Worm (Caenorhabditis elegans) whole organism, L1 larva: ENCODE data around the gene col-123.

Source experiments
- C04F5.9 ChIP-seq: sonication (generic microtip); optimal IDR thresholded peaks from 2 replicates; lab custom pipeline; 2016; ENCODE audit warnings: missing genetic modification characterization, missing compliant biosample characterization
- C16A3.4 ChIP-seq: fragments of 150-350 bp; optimal IDR thresholded peaks from 2 replicates; lab custom pipeline; 2014; ENCODE audit warnings: missing biosample characterization, missing genetic modification characterization
- aly-2 ChIP-seq: fragments of 150-350 bp; optimal IDR thresholded peaks from 2 replicates; lab custom pipeline; 2014; ENCODE audit warnings: missing biosample characterization, missing genetic modification characterization
- ama-1 ChIP-seq: fragments of 150-350 bp; optimal IDR thresholded peaks from 2 replicates; lab custom pipeline; 2014
- ceh-63 ChIP-seq: fragments of 200-800 bp; sonication (Bioruptor generic); optimal IDR thresholded peaks from 2 replicates; lab custom pipeline; 2018; ENCODE audit warnings: mild to moderate bottlenecking, missing genetic modification characterization, missing compliant biosample characterization
- ceh-82 ChIP-seq, 3 experiments: fragments of 150-350 bp in 1 of 3; sonication (generic microtip) in 2 of 3; optimal IDR thresholded peaks; 2 replicates each; lab custom pipeline; 2014 to 2017; ENCODE audit warnings: missing biosample characterization in 3 of 3, missing genetic modification characterization in 3 of 3
- ceh-88 ChIP-seq: fragments of 200-800 bp; sonication (Bioruptor generic); IDR thresholded peaks from 2 replicates; pipeline ENCODE4 v1.3.6; 2022; ENCODE audit warnings: missing genetic modification characterization, missing compliant biosample characterization
- ceh-90 ChIP-seq: sonication (generic microtip); optimal IDR thresholded peaks from 2 replicates; lab custom pipeline; 2016; ENCODE audit warnings: missing genetic modification characterization, missing compliant biosample characterization
- dpl-1 ChIP-seq, 3 experiments: fragments of 150-350 bp in 2 of 3; sonication (generic microtip) in 1 of 3; optimal IDR thresholded peaks; 2 replicates each; lab custom pipeline; 2014 to 2017; ENCODE audit warnings: missing biosample characterization in 3 of 3, missing genetic modification characterization in 3 of 3, missing genetic modification reagents in 3 of 3
- efl-1 ChIP-seq, 4 experiments: fragments of 150-350 bp; optimal IDR thresholded peaks in 3 of 4; peaks in 1 of 4; 1 replicate in 1 of 4; 2 replicates in 3 of 4; lab custom pipeline; 2014; ENCODE audit warnings: missing biosample characterization in 2 of 4, missing genetic modification characterization in 2 of 4, missing genetic modification reagents in 2 of 4
- efl-3 ChIP-seq: fragments of 200-800 bp; sonication (Bioruptor generic); optimal IDR thresholded peaks from 2 replicates; lab custom pipeline; 2018; ENCODE audit warnings: mild to moderate bottlenecking, missing genetic modification characterization, missing compliant biosample characterization
- egl-27 ChIP-seq, 2 experiments: fragments of 150-350 bp in 1 of 2; sonication (generic microtip); optimal IDR thresholded peaks; 3 replicates each; lab custom pipeline; 2017 to 2018; ENCODE audit warnings: missing biosample characterization in 2 of 2, missing genetic modification characterization in 2 of 2, missing genetic modification reagents in 2 of 2
- elt-3 ChIP-seq, 6 experiments: fragments of 150-350 bp in 1 of 6; sonication (generic microtip); optimal IDR thresholded peaks; 2 replicates each; lab custom pipeline; 2017 to 2018; ENCODE audit warnings: missing biosample characterization in 6 of 6, missing genetic modification characterization in 6 of 6, inconsistent platforms in 1 of 6
- fkh-10 ChIP-seq: sonication (generic microtip); optimal IDR thresholded peaks from 2 replicates; lab custom pipeline; 2017; ENCODE audit warnings: missing biosample characterization, missing genetic modification reagents, missing genetic modification characterization
- fkh-4 ChIP-seq: sonication (generic microtip); optimal IDR thresholded peaks from 2 replicates; lab custom pipeline; 2016; ENCODE audit warnings: missing compliant biosample characterization, missing genetic modification characterization, borderline replicate concordance
- fkh-8 ChIP-seq: sonication (generic microtip); optimal IDR thresholded peaks from 2 replicates; lab custom pipeline; 2016; ENCODE audit warnings: mild to moderate bottlenecking, missing genetic modification characterization, missing compliant biosample characterization
- hlh-17 ChIP-seq: fragments of 200-800 bp; sonication (Bioruptor generic); optimal IDR thresholded peaks from 2 replicates; lab custom pipeline; 2018; ENCODE audit warnings: missing genetic modification characterization, mild to moderate bottlenecking, missing compliant biosample characterization, moderate library complexity, borderline replicate concordance
- isw-1 ChIP-seq: fragments of 200-800 bp; sonication (Bioruptor generic); IDR thresholded peaks from 2 replicates; pipeline ENCODE4 v1.3.6; 2022; ENCODE audit warnings: missing genetic modification characterization, missing compliant biosample characterization
- lin-13 ChIP-seq: fragments of 150-350 bp; optimal IDR thresholded peaks from 2 replicates; lab custom pipeline; 2014; ENCODE audit warnings: missing biosample characterization, missing genetic modification reagents, missing genetic modification characterization
- lin-15B ChIP-seq: fragments of 150-350 bp; sonication (generic microtip); optimal IDR thresholded peaks from 3 replicates; lab custom pipeline; 2014; ENCODE audit warnings: missing biosample characterization, missing genetic modification characterization
- lin-35 ChIP-seq, 2 experiments: fragments of 150-350 bp; optimal IDR thresholded peaks; 2 replicates each; lab custom pipeline; 2014; ENCODE audit warnings: missing biosample characterization in 2 of 2, missing genetic modification characterization in 2 of 2, missing genetic modification reagents in 2 of 2
- lin-39 ChIP-seq: fragments of 150-350 bp; optimal IDR thresholded peaks from 2 replicates; lab custom pipeline; 2014; ENCODE audit warnings: missing biosample characterization, missing genetic modification reagents, missing genetic modification characterization
- lsy-2 ChIP-seq, 2 experiments: fragments of 150-350 bp; optimal IDR thresholded peaks; 2 replicates each; lab custom pipeline; 2014; ENCODE audit warnings: missing biosample characterization in 2 of 2, missing genetic modification characterization in 2 of 2
- mab-9 ChIP-seq: fragments of 200-800 bp; sonication (Bioruptor generic); IDR thresholded peaks from 2 replicates; pipeline ENCODE4 v1.3.6; 2022; ENCODE audit warnings: missing genetic modification reagents, missing genetic modification characterization, missing compliant biosample characterization
- mep-1 ChIP-seq: fragments of 150-350 bp; optimal IDR thresholded peaks from 2 replicates; lab custom pipeline; 2014; ENCODE audit warnings: missing biosample characterization, missing genetic modification characterization
- nhr-11 ChIP-seq: fragments of 150-350 bp; optimal IDR thresholded peaks from 2 replicates; lab custom pipeline; 2014; ENCODE audit warnings: missing biosample characterization, missing genetic modification characterization
- nhr-28 ChIP-seq: fragments of 150-350 bp; optimal IDR thresholded peaks from 2 replicates; lab custom pipeline; 2014; ENCODE audit warnings: missing biosample characterization, missing genetic modification characterization
- nhr-47 ChIP-seq: sonication (generic microtip); optimal IDR thresholded peaks from 2 replicates; lab custom pipeline; 2016; ENCODE audit warnings: mild to moderate bottlenecking, missing genetic modification characterization, moderate library complexity, missing compliant biosample characterization
- nhr-77 ChIP-seq: fragments of 150-350 bp; optimal IDR thresholded peaks from 2 replicates; lab custom pipeline; 2014; ENCODE audit warnings: missing biosample characterization, missing genetic modification characterization
- nhr-84 ChIP-seq: sonication (generic microtip); optimal IDR thresholded peaks from 2 replicates; lab custom pipeline; 2017; ENCODE audit warnings: missing biosample characterization, missing genetic modification characterization
- nhr-85 ChIP-seq: sonication (generic microtip); peaks from one replicate; lab custom pipeline; 2016; ENCODE audit warnings: missing genetic modification characterization, inconsistent platforms, missing compliant biosample characterization
- nhr-90 ChIP-seq: sonication (generic microtip); optimal IDR thresholded peaks from 2 replicates; lab custom pipeline; 2016; ENCODE audit warnings: mild to moderate bottlenecking, missing genetic modification characterization, missing compliant biosample characterization; ENCODE audit not compliant: poor library complexity
- pag-3 ChIP-seq: sonication (generic microtip); optimal IDR thresholded peaks from 2 replicates; lab custom pipeline; 2017; ENCODE audit warnings: missing genetic modification characterization, mild to moderate bottlenecking, missing compliant biosample characterization, antibody characterized with exemption, borderline replicate concordance; ENCODE audit not compliant: insufficient read depth
- pax-3 ChIP-seq: fragments of 200-800 bp; sonication (Bioruptor generic); optimal IDR thresholded peaks from 2 replicates; lab custom pipeline; 2018; ENCODE audit warnings: mild to moderate bottlenecking, missing genetic modification characterization, moderate library complexity, missing compliant biosample characterization
- rnt-1 ChIP-seq: sonication (generic microtip); optimal IDR thresholded peaks from 2 replicates; lab custom pipeline; 2016; ENCODE audit warnings: mild to moderate bottlenecking, missing genetic modification characterization, moderate library complexity, missing compliant biosample characterization
- snpc-4 ChIP-seq: fragments of 150-350 bp; optimal IDR thresholded peaks from 2 replicates; lab custom pipeline; 2014; ENCODE audit warnings: missing biosample characterization, missing genetic modification characterization
- sup-37 ChIP-seq: fragments of 200-800 bp; sonication (Bioruptor generic); optimal IDR thresholded peaks from 2 replicates; lab custom pipeline; 2018; ENCODE audit warnings: mild to moderate bottlenecking, missing genetic modification characterization, missing compliant biosample characterization
- unc-130 ChIP-seq: fragments of 150-350 bp; optimal IDR thresholded peaks from 2 replicates; lab custom pipeline; 2017; ENCODE audit warnings: missing biosample characterization, missing genetic modification characterization, inconsistent platforms
- unc-62 ChIP-seq: fragments of 150-350 bp; optimal IDR thresholded peaks from 2 replicates; lab custom pipeline; 2014; ENCODE audit warnings: missing biosample characterization, missing genetic modification reagents, missing genetic modification characterization
- unc-86 ChIP-seq: sonication (generic microtip); optimal IDR thresholded peaks from 2 replicates; lab custom pipeline; 2016; ENCODE audit warnings: missing genetic modification characterization, missing compliant biosample characterization
- unc-98 ChIP-seq: fragments of 200-800 bp; sonication (Bioruptor generic); IDR thresholded peaks from 2 replicates; pipeline ENCODE4 v1.3.6; 2022; ENCODE audit warnings: missing genetic modification characterization, missing compliant biosample characterization
- xbp-1 ChIP-seq: sonication (generic microtip); optimal IDR thresholded peaks from 2 replicates; lab custom pipeline; 2016; ENCODE audit warnings: missing genetic modification characterization, missing compliant biosample characterization
- zip-4 ChIP-seq: fragments of 200-800 bp; sonication (Bioruptor generic); optimal IDR thresholded peaks from 2 replicates; lab custom pipeline; 2018; ENCODE audit warnings: mild to moderate bottlenecking, missing genetic modification characterization, moderate library complexity, missing compliant biosample characterization

col-123 gene

ce11 chrIV:9867915-9868314 is 46.2 kb downstream of the col-123 start (continued):
- TF ChIP-seq lsy-2 (tag; optimal IDR thresholded peaks at IDR 0.05; lab: Kevin White, UChicago) (peak; percentile 61 to 74), zip-4 (GFP tag; lab: Kevin White, UChicago) (no peak), lin-15B (tag; lab: Kevin White, UChicago) (no peak), C04F5.9 (tag; lab: Kevin White, UChicago) (no peak), efl-1 (optimal IDR thresholded peaks at IDR 0.05; lab: Kevin White, UChicago) (peak in 1 of 2 experiments; percentile 17), efl-1 (GFP tag; optimal IDR thresholded peaks at IDR 0.05 in 1 of 2; lab: Kevin White, UChicago) (peak in 1 of 2 experiments; percentile 94), elt-3 (tag; optimal IDR thresholded peaks at IDR 0.05; lab: Kevin White, UChicago) (peak in 5 of 6 experiments; percentile 56 to 98 (median 67)), C16A3.4 (peak; percentile 44), rnt-1 (tag; lab: Kevin White, UChicago) (no peak), nhr-77 (tag; lab: Kevin White, UChicago) (no peak), hlh-17 (no peak), nhr-28 (tag; lab: Kevin White, UChicago) (no peak), fkh-4 (tag; lab: Kevin White, UChicago) (no peak), unc-86 (tag; lab: Kevin White, UChicago) (no peak), fkh-8 (tag; lab: Kevin White, UChicago) (no peak), nhr-85 (peak; percentile 98), nhr-90 (tag; lab: Kevin White, UChicago) (peak; percentile 87), isw-1 (no peak), ama-1 (lab: Kevin White, UChicago) (no peak), aly-2 (tag; lab: Kevin White, UChicago) (no peak), efl-3 (GFP tag; lab: Kevin White, UChicago) (no peak), nhr-11 (tag; lab: Kevin White, UChicago) (no peak), pag-3 (tag; lab: Kevin White, UChicago) (no peak), mab-9 (GFP tag; lab: Robert Waterston, UW) (no peak), egl-27 (tag; optimal IDR thresholded peaks at IDR 0.05; lab: Kevin White, UChicago) (no peak), sup-37 (GFP tag; lab: Kevin White, UChicago) (no peak), ceh-63 (GFP tag; lab: Kevin White, UChicago) (no peak), ceh-90 (no peak), unc-130 (tag; lab: Kevin White, UChicago) (peak; percentile 89), ceh-88 (GFP tag; lab: Robert Waterston, UW) (0 out of 2 replicates have a peak, but pooled peaks have one; percentile 21), nhr-47 (peak; percentile 71), dpl-1 (GFP tag; optimal IDR thresholded peaks at IDR 0.05; lab: Kevin White, UChicago) (peak in 1 of 3 experiments; percentile 28), unc-62 (GFP tag; lab: Kevin White, UChicago) (no peak), lin-35 (GFP tag; optimal IDR thresholded peaks at IDR 0.05; lab: Kevin White, UChicago) (peak in 1 of 2 experiments; percentile 74), xbp-1 (no peak), pax-3 (tag; lab: Kevin White, UChicago) (no peak), fkh-10 (GFP tag; lab: Kevin White, UChicago) (no peak), nhr-84 (tag; lab: Kevin White, UChicago) (no peak), unc-98 (GFP tag; lab: Robert Waterston, UW) (no peak), lin-39 (no peak), mep-1 (tag; lab: Kevin White, UChicago) (peak; percentile 53), snpc-4 (tag; lab: Kevin White, UChicago) (no peak), ceh-82 (tag; optimal IDR thresholded peaks at IDR 0.05; lab: Kevin White, UChicago) (no peak), lin-13 (GFP tag; lab: Kevin White, UChicago) (peak; percentile 36)
